Worm (Caenorhabditis elegans): ENCODE data around the gene W10D9.1.
"Not testable (repeated sequence)": the region's sequence is repeated elsewhere in the genome, so short reads cannot be mapped to it uniquely, and the experiment has no call there.

The W10D9.1 gene

DNA sequence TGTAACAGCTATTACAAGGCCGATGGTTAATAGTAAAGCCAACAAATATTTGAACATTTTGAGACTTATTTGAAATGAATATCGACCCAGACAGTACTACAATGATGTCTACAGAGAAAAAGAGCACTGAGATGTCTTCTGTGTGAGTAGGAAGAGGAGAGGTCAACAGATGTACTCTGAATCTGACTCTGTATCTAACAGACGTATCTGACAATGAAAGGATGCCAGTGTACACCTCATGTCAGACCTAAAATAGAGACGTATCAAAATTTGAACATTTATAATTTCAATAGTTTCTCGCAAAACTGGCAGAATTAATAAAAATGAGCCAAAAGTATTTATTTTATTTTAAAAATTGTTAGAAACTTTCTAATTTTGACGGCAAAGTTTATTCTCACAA, 31.7 kb upstream of the W10D9.1 start, which contains the start of gene C24H12.8:
TSS of gene C24H12.8 (minus strand) at position 101 of the 400 bp plus-strand sequence.
- no peak for TF ChIP-seq nhr-90 (tag; optimal IDR thresholded peaks at IDR 0.05; ENCODE audit: poor library complexity)

DNA sequence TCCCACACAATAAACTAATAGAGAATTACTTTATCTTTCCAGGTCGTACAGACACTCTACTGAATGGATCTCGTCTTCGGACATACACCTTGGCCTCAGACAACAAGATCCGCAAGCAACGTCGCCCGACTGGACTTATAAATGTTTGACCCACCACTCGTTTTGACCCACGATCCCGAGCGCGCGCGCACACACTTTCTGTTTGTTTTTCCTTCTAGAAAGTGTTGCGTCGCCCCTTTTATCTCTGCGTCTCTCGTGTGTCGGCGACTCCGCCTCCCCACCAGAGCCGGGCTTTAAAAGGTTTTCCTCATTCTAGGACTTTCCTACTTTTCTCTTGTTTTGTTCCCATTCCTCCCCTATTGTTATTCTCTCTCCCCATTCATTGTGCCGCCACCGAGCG, 17.5 kb upstream of the W10D9.1 start:
- TF ChIP-seq mef-2 (tag; optimal IDR thresholded peaks at IDR 0.05) (no peak), ces-1 (GFP tag; optimal IDR thresholded peaks at IDR 0.05) (no peak), zag-1 (tag; optimal IDR thresholded peaks at IDR 0.05) (no peak), hlh-17 (GFP tag; optimal IDR thresholded peaks at IDR 0.05; ENCODE audit: borderline replicate concordance) (no peak), fos-1 (tag; optimal IDR thresholded peaks at IDR 0.05) (no peak), nhr-90 (tag; optimal IDR thresholded peaks at IDR 0.05; ENCODE audit: poor library complexity) (no peak), dpl-1 (GFP tag; optimal IDR thresholded peaks at IDR 0.05) (no peak), xbp-1 (tag; optimal IDR thresholded peaks at IDR 0.05) (no peak), pag-3 (tag; optimal IDR thresholded peaks at IDR 0.05; ENCODE audit: borderline replicate concordance, insufficient read depth) (no peak), efl-3 (GFP tag; optimal IDR thresholded peaks at IDR 0.05) (no peak), ceh-90 (tag; optimal IDR thresholded peaks at IDR 0.05) (no peak), skn-1 (tag; optimal IDR thresholded peaks at IDR 0.05) (no peak), unc-86 (tag; optimal IDR thresholded peaks at IDR 0.05) (no peak), nhr-76 (tag; optimal IDR thresholded peaks at IDR 0.05) (no peak), unc-98 (GFP tag; IDR thresholded peaks at IDR 0.05) (no peak)

DNA sequence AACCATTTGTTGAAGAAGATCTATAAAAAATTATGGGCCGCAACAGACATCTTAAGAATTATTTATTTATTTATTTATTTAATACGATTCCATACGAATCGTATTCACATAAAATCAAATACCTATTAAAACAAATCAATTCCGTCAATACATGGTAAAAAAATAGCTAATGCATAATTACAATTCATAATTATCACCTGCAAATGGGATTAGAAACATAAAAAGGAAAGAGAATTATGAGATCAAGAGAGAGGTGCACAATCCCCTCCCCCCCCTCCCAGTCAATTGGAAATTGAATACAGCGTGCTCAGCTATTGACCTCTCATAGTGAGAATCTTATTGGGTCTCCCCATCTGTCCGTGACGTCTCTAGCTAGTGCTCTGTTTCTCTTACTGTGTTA, 13.6 kb upstream of the W10D9.1 start, which contains the start of gene C24H12.1:
TSS of gene C24H12.1 (plus strand) at position 301 of the 400 bp plus-strand sequence.
- TF ChIP-seq rnt-1 (tag; optimal IDR thresholded peaks at IDR 0.05); unc-62 (GFP tag; optimal IDR thresholded peaks at IDR 0.05); nhr-90 (tag; optimal IDR thresholded peaks at IDR 0.05; ENCODE audit: poor library complexity): not testable (repeated sequence)

DNA sequence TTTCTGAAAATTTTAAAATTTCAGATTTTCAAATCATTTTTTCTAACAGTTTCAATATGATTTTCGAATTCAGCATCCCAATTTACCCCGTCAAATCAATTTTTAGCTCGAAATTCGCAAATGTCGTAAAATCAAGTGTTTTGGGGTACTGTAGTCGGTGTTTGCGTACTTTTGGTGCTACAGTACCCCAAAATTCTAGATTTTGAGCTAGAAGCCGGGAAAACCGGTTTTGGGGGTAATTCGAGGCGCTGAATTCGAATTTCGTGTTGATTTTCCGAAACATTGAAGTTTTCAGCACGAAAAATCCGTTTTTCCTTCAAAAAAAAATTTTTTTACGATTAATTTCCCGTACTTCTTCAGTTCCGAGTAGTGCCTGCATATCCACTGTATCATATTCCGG, 1.6 kb downstream of the W10D9.1 start:
- TF ChIP-seq elt-2 (tag; optimal IDR thresholded peaks at IDR 0.05): no peak
- no peak for TF ChIP-seq C16A3.4 (tag; optimal IDR thresholded peaks at IDR 0.05)
- TF ChIP-seq lsy-2 (tag; optimal IDR thresholded peaks at IDR 0.05): peak; percentile 65 to 83
- TF ChIP-seq C34B4.2 (tag; optimal IDR thresholded peaks at IDR 0.05): no peak
- no peak for TF ChIP-seq lir-3 (tag; optimal IDR thresholded peaks at IDR 0.05; ENCODE audit: poor library complexity)
- peak; percentile 52 for TF ChIP-seq lin-13 (GFP tag; optimal IDR thresholded peaks at IDR 0.05)
- TF ChIP-seq swsn-7 (tag; optimal IDR thresholded peaks at IDR 0.05): no peak

DNA sequence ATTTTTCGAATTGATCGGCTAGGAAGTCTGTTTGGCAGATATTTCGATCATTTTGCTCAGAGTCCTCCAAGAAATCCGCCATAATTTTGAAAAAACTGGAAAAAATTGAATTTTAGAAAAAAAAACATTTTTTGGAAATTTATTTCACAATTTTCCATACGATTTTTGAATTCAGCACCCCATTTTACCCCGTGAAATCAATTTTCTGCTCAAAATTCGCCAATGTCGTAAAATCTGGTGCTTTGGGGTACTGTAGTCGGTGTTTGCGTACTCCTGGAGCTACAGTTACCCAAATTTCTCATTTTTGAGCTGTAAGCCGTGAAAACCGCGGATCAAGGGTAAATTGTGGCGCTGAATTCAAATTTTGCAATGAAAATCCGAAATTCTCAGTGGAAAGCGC, 3.0 kb downstream of the W10D9.1 start, which contains the start of gene gvd-1:
TSS of gene gvd-1 (minus strand) at position 101 of the 400 bp plus-strand sequence.
- TF ChIP-seq nhr-77 (tag; optimal IDR thresholded peaks at IDR 0.05) (no peak), nhr-85 (tag) (peak; percentile 63), lsy-2 (tag; optimal IDR thresholded peaks at IDR 0.05) (peak in 1 of 2 experiments; percentile 10), sptf-1 (tag; optimal IDR thresholded peaks at IDR 0.05) (no peak)

DNA sequence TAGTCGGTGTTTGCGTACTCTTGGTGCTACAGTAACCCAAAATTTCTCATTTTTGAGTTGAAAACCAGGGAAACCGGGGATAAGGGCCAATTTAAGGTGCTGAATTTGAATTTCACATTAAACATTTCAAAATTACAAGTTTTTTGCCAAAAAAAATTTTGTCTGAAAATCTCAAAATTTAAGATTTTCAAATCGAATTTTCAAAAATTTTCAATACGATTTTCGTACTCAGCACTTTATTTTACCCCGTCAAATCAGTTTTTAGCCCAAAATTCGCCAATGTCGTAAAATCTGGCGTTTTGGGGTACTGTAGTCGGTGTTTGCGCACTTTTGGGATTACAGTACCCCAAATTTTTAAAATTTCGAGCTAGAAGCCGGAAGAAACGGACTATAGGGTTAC, 6.1 kb downstream of the W10D9.1 start, which contains the start of gene W10D9.3:
TSS of gene W10D9.3 (minus strand) at position 101 of the 400 bp plus-strand sequence.
- TF ChIP-seq C04F5.9 (tag; optimal IDR thresholded peaks at IDR 0.05): no peak
- TF ChIP-seq nhr-11 (tag; optimal IDR thresholded peaks at IDR 0.05): no peak
- no peak for TF ChIP-seq lin-14 (GFP tag; optimal IDR thresholded peaks at IDR 0.05)
- no peak for TF ChIP-seq mef-2 (tag; optimal IDR thresholded peaks at IDR 0.05)
- no peak for TF ChIP-seq unc-86 (tag; optimal IDR thresholded peaks at IDR 0.05)
- no peak for TF ChIP-seq nhr-71 (tag; optimal IDR thresholded peaks at IDR 0.05)
- no peak for TF ChIP-seq blmp-1 (tag; optimal IDR thresholded peaks at IDR 0.05)
- no peak for TF ChIP-seq pax-3 (tag; optimal IDR thresholded peaks at IDR 0.05)
- TF ChIP-seq tlp-1 (tag; optimal IDR thresholded peaks at IDR 0.05): no peak
- no peak for TF ChIP-seq nhr-47 (tag; optimal IDR thresholded peaks at IDR 0.05)
- TF ChIP-seq C34B4.2 (tag; optimal IDR thresholded peaks at IDR 0.05): no peak
- no peak for TF ChIP-seq isw-1 (GFP tag; IDR thresholded peaks at IDR 0.05)
- TF ChIP-seq aha-1 (tag; optimal IDR thresholded peaks at IDR 0.05): no peak
- TF ChIP-seq nhr-77 (tag; optimal IDR thresholded peaks at IDR 0.05): no peak
- TF ChIP-seq lin-13 (GFP tag; optimal IDR thresholded peaks at IDR 0.05): no peak
- TF ChIP-seq mdl-1 (tag; optimal IDR thresholded peaks at IDR 0.05): no peak
- no peak for TF ChIP-seq ceh-8 (GFP tag; optimal IDR thresholded peaks at IDR 0.05)
- no peak for TF ChIP-seq F16B12.6 (tag; optimal IDR thresholded peaks at IDR 0.05)
- TF ChIP-seq unc-98 (GFP tag; IDR thresholded peaks at IDR 0.05): no peak
- TF ChIP-seq elt-2 (tag; optimal IDR thresholded peaks at IDR 0.05): no peak
